Worm (Caenorhabditis elegans): ENCODE data around the gene F29A7.3.

The F29A7.3 gene

ce11 chrII:2725561-2725960 is 27.5 kb upstream of the F29A7.3 start, which contains the start of the genes T05A8.11 and nep-2:
Gene T05A8.11 (minus strand): TSS chrII:2725661.
Gene nep-2 (minus strand): TSS chrII:2725752.
- TF ChIP-seq blmp-1 (tag; optimal IDR thresholded peaks at IDR 0.05): no peak
- no peak for TF ChIP-seq flh-1 (GFP tag; optimal IDR thresholded peaks at IDR 0.05)
- no peak for TF ChIP-seq tbx-8 (GFP tag; optimal IDR thresholded peaks at IDR 0.05)
- no peak for TF ChIP-seq nhr-76 (tag; optimal IDR thresholded peaks at IDR 0.05)
- TF ChIP-seq sptf-1 (tag; optimal IDR thresholded peaks at IDR 0.05): no peak
- no peak for TF ChIP-seq M03D4.4 (tag; optimal IDR thresholded peaks at IDR 0.05)
- no peak for TF ChIP-seq ceh-83 (GFP tag; optimal IDR thresholded peaks at IDR 0.05)
- TF ChIP-seq lsy-2 (tag; optimal IDR thresholded peaks at IDR 0.05): no peak
- no peak for TF ChIP-seq cnd-1 (tag; optimal IDR thresholded peaks at IDR 0.05)
- no peak for TF ChIP-seq unc-120 (tag; optimal IDR thresholded peaks at IDR 0.05; ENCODE audit: poor library complexity, severe bottlenecking)
- no peak for TF ChIP-seq ztf-11 (tag; optimal IDR thresholded peaks at IDR 0.05)
- no peak for TF ChIP-seq mab-5 (tag; optimal IDR thresholded peaks at IDR 0.05)
- TF ChIP-seq elt-3 (tag; optimal IDR thresholded peaks at IDR 0.05): no peak
- TF ChIP-seq nhr-237 (tag; optimal IDR thresholded peaks at IDR 0.05): no peak
- no peak for TF ChIP-seq mep-1 (tag; optimal IDR thresholded peaks at IDR 0.05)
- TF ChIP-seq unc-39 (tag; optimal IDR thresholded peaks at IDR 0.05): no peak
- no peak for TF ChIP-seq lin-32 (GFP tag; optimal IDR thresholded peaks at IDR 0.05)

ce11 chrII:2726774-2727173 is 26.3 kb upstream of the F29A7.3 start:
- TF ChIP-seq lsy-2 (tag; optimal IDR thresholded peaks at IDR 0.05): no peak
- TF ChIP-seq bed-3 (GFP tag; optimal IDR thresholded peaks at IDR 0.05): no peak
- no peak for TF ChIP-seq nhr-28 (tag; optimal IDR thresholded peaks at IDR 0.05)
- TF ChIP-seq ceh-43 (GFP tag; optimal IDR thresholded peaks at IDR 0.05): no peak
- TF ChIP-seq zip-8 (tag; optimal IDR thresholded peaks at IDR 0.05): no peak
- no peak for TF ChIP-seq snpc-4 (tag; optimal IDR thresholded peaks at IDR 0.05)
- TF ChIP-seq ham-2 (GFP tag; optimal IDR thresholded peaks at IDR 0.05): no peak
- TF ChIP-seq mab-5 (tag; optimal IDR thresholded peaks at IDR 0.05): no peak
- peak; percentile 37 for TF ChIP-seq hlh-1 (tag; optimal IDR thresholded peaks at IDR 0.05)
- no peak for TF ChIP-seq nhr-76 (tag; optimal IDR thresholded peaks at IDR 0.05)
- TF ChIP-seq unc-62 (GFP tag; optimal IDR thresholded peaks at IDR 0.05): peak; percentile 63
- no peak for TF ChIP-seq tbx-8 (GFP tag; optimal IDR thresholded peaks at IDR 0.05)
- no peak for TF ChIP-seq unc-39 (tag; optimal IDR thresholded peaks at IDR 0.05)
- TF ChIP-seq unc-120 (tag; optimal IDR thresholded peaks at IDR 0.05; ENCODE audit: poor library complexity, severe bottlenecking): peak; percentile 54
- no peak for TF ChIP-seq nhr-12 (tag; optimal IDR thresholded peaks at IDR 0.05)
- no peak for TF ChIP-seq ceh-39 (tag; optimal IDR thresholded peaks at IDR 0.05)
- no peak for TF ChIP-seq ces-1 (GFP tag; optimal IDR thresholded peaks at IDR 0.05)
- TF ChIP-seq mls-2 (tag; optimal IDR thresholded peaks at IDR 0.05): no peak
- TF ChIP-seq ztf-11 (tag; optimal IDR thresholded peaks at IDR 0.05): no peak

ce11 chrII:2730647-2731046 is 22.5 kb upstream of the F29A7.3 start:
- TF ChIP-seq ces-1 (GFP tag; optimal IDR thresholded peaks at IDR 0.05) (peak; percentile 28), ceh-83 (GFP tag; optimal IDR thresholded peaks at IDR 0.05) (no peak), unc-120 (tag; optimal IDR thresholded peaks at IDR 0.05; ENCODE audit: poor library complexity, severe bottlenecking) (no peak), ceh-43 (GFP tag; optimal IDR thresholded peaks at IDR 0.05) (no peak), ham-2 (GFP tag; optimal IDR thresholded peaks at IDR 0.05) (no peak), hlh-1 (tag; optimal IDR thresholded peaks at IDR 0.05) (no peak)

ce11 chrII:2734266-2734665 is 18.8 kb upstream of the F29A7.3 start:
- TF ChIP-seq pha-4 (tag; optimal IDR thresholded peaks at IDR 0.05) (no peak), drap-1 (GFP tag; optimal IDR thresholded peaks at IDR 0.05) (no peak), lsy-2 (tag; optimal IDR thresholded peaks at IDR 0.05) (no peak), sptf-1 (tag; optimal IDR thresholded peaks at IDR 0.05) (no peak), blmp-1 (tag; optimal IDR thresholded peaks at IDR 0.05) (no peak), unc-39 (tag; optimal IDR thresholded peaks at IDR 0.05) (no peak), lin-13 (tag; optimal IDR thresholded peaks at IDR 0.05) (no peak), ham-2 (GFP tag; optimal IDR thresholded peaks at IDR 0.05) (no peak), nhr-28 (tag; optimal IDR thresholded peaks at IDR 0.05) (no peak), flh-1 (GFP tag; optimal IDR thresholded peaks at IDR 0.05) (no peak), cnd-1 (tag; optimal IDR thresholded peaks at IDR 0.05) (no peak), snpc-4 (tag; optimal IDR thresholded peaks at IDR 0.05) (no peak), ztf-11 (tag; optimal IDR thresholded peaks at IDR 0.05) (no peak), elt-1 (tag; optimal IDR thresholded peaks at IDR 0.05; ENCODE audit: borderline replicate concordance, insufficient read depth) (no peak), ceh-83 (GFP tag; optimal IDR thresholded peaks at IDR 0.05) (no peak)
